Fruit fly (Drosophila melanogaster) whole organism: ENCODE measurements around the gene CG11668.

Experiments used
- CG8478 ChIP-seq: fragments of >200 bp; optimal IDR thresholded peaks from 2 replicates; lab custom pipeline; 2018; ENCODE audit warnings: inconsistent platforms
- Dll ChIP-seq: fragments of >200 bp; optimal IDR thresholded peaks from 2 replicates; lab custom pipeline; 2017
- EcR ChIP-seq, 2 experiments: fragments of >200 bp; optimal IDR thresholded peaks; 2 replicates each; lab custom pipeline; 2017; ENCODE audit warnings: missing biosample characterization in 2 of 2, missing genetic modification characterization in 2 of 2, missing genetic modification reagents in 2 of 2
- pan ChIP-seq: fragments of >200 bp; optimal IDR thresholded peaks from 2 replicates; lab custom pipeline; 2017
- psq ChIP-seq: fragments of >200 bp; optimal IDR thresholded peaks from 2 replicates; lab custom pipeline; 2017
- usp ChIP-seq: fragments of >200 bp; optimal IDR thresholded peaks from 2 replicates; lab custom pipeline; 2017; ENCODE audit warnings: missing biosample characterization, missing genetic modification characterization, mixed read lengths

CG11668 gene

dm6 chr3R:13038075-13038474 lies at the start of gene CG11668:
Gene CG11668, plus strand, starts transcription at chr3R:13038375.
- TF ChIP-seq psq (lab: Kevin White, UChicago) = no peak
- no peak for TF ChIP-seq Dll (lab: Kevin White, UChicago)
- TF ChIP-seq usp (GFP tag; lab: Kevin White, UChicago) = no peak
- TF ChIP-seq CG8478 (lab: Kevin White, UChicago) = no peak
- no peak for TF ChIP-seq EcR (GFP tag; optimal IDR thresholded peaks at IDR 0.05; lab: Kevin White, UChicago)
- TF ChIP-seq pan (lab: Kevin White, UChicago) = no peak

- TF ChIP-seq EcR (GFP tag; optimal IDR thresholded peaks at IDR 0.05; lab: Kevin White, UChicago) (no peak), CG8478 (lab: Kevin White, UChicago) (no peak), psq (lab: Kevin White, UChicago) (no peak), Dll (lab: Kevin White, UChicago) (no peak), pan (lab: Kevin White, UChicago) (no peak), usp (GFP tag; lab: Kevin White, UChicago) (no peak)
Observed at dm6 chr3R:12988411-12988810, 49.8 kb upstream of the CG11668 start, which contains the start of gene CG14383. Gene CG14383, minus strand, starts transcription at chr3R:12988511.

DNA sequence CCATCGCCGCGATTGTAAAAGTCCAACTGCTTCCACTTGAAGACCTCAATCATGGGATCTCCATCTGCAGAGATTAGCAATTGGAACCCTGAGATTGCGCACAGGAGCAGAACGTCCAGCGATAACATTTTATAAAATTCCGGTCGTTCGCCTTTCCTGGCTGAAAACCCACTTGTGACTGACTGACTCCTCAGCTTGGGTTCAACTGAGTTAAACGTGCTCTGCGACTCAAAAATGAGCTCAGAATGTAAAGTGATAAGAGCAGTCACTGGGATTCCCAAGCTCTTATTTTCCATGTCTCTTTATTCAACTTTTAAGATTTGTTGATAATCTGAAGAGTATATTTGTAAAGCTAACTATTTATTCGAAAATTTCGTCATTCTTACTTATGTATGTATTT lies 45.2 kb upstream of the CG11668 start, which contains the start of gene yellow-f:
Gene yellow-f (minus strand): TSS at position 184 of the 400 bp plus-strand sequence.
- TF ChIP-seq EcR (GFP tag; optimal IDR thresholded peaks at IDR 0.05; lab: Kevin White, UChicago) = no peak
- TF ChIP-seq pan (lab: Kevin White, UChicago) = no peak
- no peak for TF ChIP-seq usp (GFP tag; lab: Kevin White, UChicago)
- TF ChIP-seq CG8478 (lab: Kevin White, UChicago) = no peak
- TF ChIP-seq Dll (lab: Kevin White, UChicago) = no peak
- TF ChIP-seq psq (lab: Kevin White, UChicago) = no peak

dm6 chr3R:12995047-12995446 lies 43.1 kb upstream of the CG11668 start, which contains the start of gene yellow-f2:
Gene yellow-f2, minus strand, starts transcription at chr3R:12995147.
- TF ChIP-seq pan (lab: Kevin White, UChicago) = no peak
- no peak for TF ChIP-seq psq (lab: Kevin White, UChicago)
- TF ChIP-seq CG8478 (lab: Kevin White, UChicago) = no peak
- no peak for TF ChIP-seq usp (GFP tag; lab: Kevin White, UChicago)
- no peak for TF ChIP-seq Dll (lab: Kevin White, UChicago)
- no peak for TF ChIP-seq EcR (GFP tag; optimal IDR thresholded peaks at IDR 0.05; lab: Kevin White, UChicago)

DNA sequence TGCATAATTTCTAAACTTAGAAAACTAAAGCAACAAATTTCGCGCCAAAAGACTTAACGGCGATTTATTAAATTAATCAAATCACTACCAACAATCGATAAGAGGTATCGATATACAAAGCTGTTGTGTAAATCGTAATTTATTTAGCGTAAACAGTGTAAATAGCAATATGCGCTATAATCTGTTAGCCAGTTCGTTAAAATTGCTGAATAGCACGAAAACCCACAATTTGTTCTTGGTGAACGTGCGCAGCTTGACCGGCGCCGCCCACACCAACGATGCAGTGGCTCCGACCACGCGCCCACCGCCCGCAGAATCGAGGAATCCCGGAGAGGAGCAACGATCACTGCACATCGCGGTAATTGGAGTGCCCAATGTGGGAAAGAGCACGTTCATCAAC lies 42.7 kb upstream of the CG11668 start, which contains the start of gene CG7488:
Gene CG7488 (plus strand): TSS at position 99 of the 400 bp plus-strand sequence.
- TF ChIP-seq pan (lab: Kevin White, UChicago) = no peak
- TF ChIP-seq Dll (lab: Kevin White, UChicago) = no peak
- TF ChIP-seq EcR (GFP tag; optimal IDR thresholded peaks at IDR 0.05; lab: Kevin White, UChicago) = no peak
- TF ChIP-seq CG8478 (lab: Kevin White, UChicago) = no peak
- TF ChIP-seq usp (GFP tag; lab: Kevin White, UChicago) = no peak
- no peak for TF ChIP-seq psq (lab: Kevin White, UChicago)

DNA sequence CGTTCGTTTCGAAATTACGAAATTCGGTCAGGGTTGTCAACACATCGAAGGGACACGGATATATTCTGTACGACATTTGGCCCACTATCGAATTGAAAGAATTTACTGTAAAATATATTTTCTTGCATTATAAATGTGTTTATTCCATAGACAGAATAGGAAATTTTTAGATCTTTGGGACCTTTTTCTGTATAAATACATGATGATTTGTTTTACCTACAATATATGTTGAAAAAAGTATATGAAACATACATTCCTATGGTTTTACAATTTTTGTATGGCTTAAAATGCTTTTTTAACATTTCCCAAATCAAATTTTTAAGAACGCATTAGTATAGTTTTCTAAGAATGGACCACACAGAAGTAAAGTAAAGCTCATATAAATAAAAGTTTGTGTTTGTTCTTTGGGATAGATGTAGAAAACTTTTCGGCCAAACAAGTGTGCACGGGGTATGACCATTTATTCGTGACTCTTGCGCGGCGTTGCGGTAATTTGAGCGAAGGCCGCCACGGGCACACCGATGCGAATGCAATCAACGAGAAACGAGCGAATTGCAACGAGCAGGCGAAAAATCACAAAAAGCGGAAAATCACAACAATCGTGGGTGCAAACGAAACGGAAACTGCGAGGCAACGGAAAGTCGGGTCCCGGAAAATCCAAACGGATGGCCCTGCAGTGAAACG lies 40.5 kb upstream of the CG11668 start, which contains the start of the genes CG17327, CG44194 and CG7518:
Gene CG17327 (minus strand): TSS at position 177 of the 684 bp plus-strand sequence.
Gene CG44194 (minus strand): TSS at position 177 of the 684 bp plus-strand sequence.
Gene CG7518 (plus strand): TSS at position 540 of the 684 bp plus-strand sequence.
- TF ChIP-seq psq (lab: Kevin White, UChicago) = no peak
- no peak for TF ChIP-seq Dll (lab: Kevin White, UChicago)
- no peak for TF ChIP-seq pan (lab: Kevin White, UChicago)
- no peak for TF ChIP-seq EcR (GFP tag; optimal IDR thresholded peaks at IDR 0.05; lab: Kevin White, UChicago)

- TF ChIP-seq EcR (GFP tag; optimal IDR thresholded peaks at IDR 0.05; lab: Kevin White, UChicago) (no peak), Dll (lab: Kevin White, UChicago) (no peak), psq (lab: Kevin White, UChicago) (no peak), usp (GFP tag; lab: Kevin White, UChicago) (no peak), pan (lab: Kevin White, UChicago) (no peak), CG8478 (lab: Kevin White, UChicago) (no peak)
Observed at dm6 chr3R:12998234-12998591, 40.0 kb upstream of the CG11668 start.

- TF ChIP-seq EcR (GFP tag; optimal IDR thresholded peaks at IDR 0.05; lab: Kevin White, UChicago) = no peak
- no peak for TF ChIP-seq psq (lab: Kevin White, UChicago)
- no peak for TF ChIP-seq pan (lab: Kevin White, UChicago)
- no peak for TF ChIP-seq usp (GFP tag; lab: Kevin White, UChicago)
- no peak for TF ChIP-seq Dll (lab: Kevin White, UChicago)
- no peak for TF ChIP-seq CG8478 (lab: Kevin White, UChicago)
Observed at dm6 chr3R:13009595-13009994, 28.6 kb upstream of the CG11668 start, which contains the start of gene CG11656. Gene CG11656, plus strand, starts transcription at chr3R:13009895.

dm6 chr3R:13010905-13011620 lies 27.1 kb upstream of the CG11668 start, which contains the start of gene CG8031:
Gene CG8031, minus strand, starts transcription at chr3R:13011310.
- peak; percentile 51 for TF ChIP-seq Dll (lab: Kevin White, UChicago)
- TF ChIP-seq pan (lab: Kevin White, UChicago) = no peak
- TF ChIP-seq EcR (GFP tag; optimal IDR thresholded peaks at IDR 0.05; lab: Kevin White, UChicago) = peak in 1 of 2 experiments; percentile 71

dm6 chr3R:13011621-13011963 lies 26.6 kb upstream of the CG11668 start, which contains the start of gene CtBP:
Gene CtBP, plus strand, starts transcription at chr3R:13011649.
- TF ChIP-seq usp (GFP tag; lab: Kevin White, UChicago) = no peak
- no peak for TF ChIP-seq CG8478 (lab: Kevin White, UChicago)

DNA sequence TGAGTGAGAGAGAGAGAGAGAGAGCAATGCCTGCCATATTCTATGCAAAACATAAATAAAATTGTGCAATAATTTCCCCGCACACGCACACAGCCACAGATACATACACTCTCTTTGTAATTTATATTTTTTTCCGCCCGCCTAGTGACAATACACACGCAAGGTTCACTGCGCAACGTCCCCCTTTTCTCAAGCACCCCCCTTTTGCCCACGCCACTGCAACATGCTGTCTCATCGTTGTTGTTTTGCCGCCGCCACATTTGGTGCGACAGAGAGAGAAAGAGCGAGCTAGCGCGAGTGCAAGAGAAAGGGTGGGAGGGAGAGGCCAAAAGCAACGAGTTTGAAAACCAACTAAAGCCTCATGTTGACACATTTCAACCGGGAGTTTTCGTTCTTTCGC lies 25.8 kb upstream of the CG11668 start:
- TF ChIP-seq psq (lab: Kevin White, UChicago) (no peak), Dll (lab: Kevin White, UChicago) (peak; percentile 29), CG8478 (lab: Kevin White, UChicago) (peak; percentile 85), EcR (GFP tag; optimal IDR thresholded peaks at IDR 0.05; lab: Kevin White, UChicago) (peak in 1 of 2 experiments; percentile 3)
